Fruit fly (Drosophila melanogaster) whole organism, pupa: ENCODE measurements around the gene mus304.

ENCODE experiments used
- CG10348 ChIP-seq: fragments of 200-800 bp; sonication (Bioruptor generic); IDR thresholded peaks from 2 replicates; pipeline ENCODE4 v1.3.6; 2022; ENCODE audit warnings: missing biosample characterization, missing genetic modification characterization
- CG8159 ChIP-seq: fragments of 200-800 bp; sonication (Bioruptor generic); optimal IDR thresholded peaks from 3 replicates; lab custom pipeline; 2018; ENCODE audit warnings: missing biosample characterization, mild to moderate bottlenecking, missing genetic modification characterization, moderate library complexity
- CG8301 ChIP-seq: fragments of 200-800 bp; sonication (Bioruptor generic); optimal IDR thresholded peaks from 2 replicates; lab custom pipeline; 2018; ENCODE audit warnings: missing biosample characterization, mild to moderate bottlenecking, missing genetic modification characterization
- D1 ChIP-seq: fragments of 200-800 bp; sonication (Bioruptor generic); optimal IDR thresholded peaks from 2 replicates; lab custom pipeline; 2018; ENCODE audit warnings: missing biosample characterization, mild to moderate bottlenecking, missing genetic modification characterization, moderate library complexity
- EcR ChIP-seq: fragments of 200-800 bp; sonication (Bioruptor generic); optimal IDR thresholded peaks from 3 replicates; lab custom pipeline; 2019; ENCODE audit warnings: missing biosample characterization, missing genetic modification characterization, mild to moderate bottlenecking, moderate library complexity, missing genetic modification reagents
- Pif1B ChIP-seq: fragments of 200-800 bp; sonication (Bioruptor generic); optimal IDR thresholded peaks from 3 replicates; lab custom pipeline; 2016; ENCODE audit warnings: missing biosample characterization, missing genetic modification characterization
- gl ChIP-seq: fragments of 200-800 bp; sonication (Bioruptor generic); optimal IDR thresholded peaks from 2 replicates; lab custom pipeline; 2018; ENCODE audit warnings: missing biosample characterization, mild to moderate bottlenecking, missing genetic modification characterization

- TF ChIP-seq D1 (tag; lab: Kevin White, UChicago) (no peak), gl (no peak), CG8159 (tag; lab: Kevin White, UChicago) (no peak), EcR (GFP tag; lab: Kevin White, UChicago) (no peak), CG8301 (tag; lab: Kevin White, UChicago) (no peak), CG10348 (GFP tag; lab: Robert Waterston, UW) (no peak), Pif1B (GFP tag; lab: Kevin White, UChicago) (no peak)
Observed at dm6 chr3L:18121889-18122288, 12.3 kb downstream of the mus304 start, which contains the start of gene CG42853.
